Worm (Caenorhabditis elegans): ENCODE data around the gene acr-24.

DNA sequence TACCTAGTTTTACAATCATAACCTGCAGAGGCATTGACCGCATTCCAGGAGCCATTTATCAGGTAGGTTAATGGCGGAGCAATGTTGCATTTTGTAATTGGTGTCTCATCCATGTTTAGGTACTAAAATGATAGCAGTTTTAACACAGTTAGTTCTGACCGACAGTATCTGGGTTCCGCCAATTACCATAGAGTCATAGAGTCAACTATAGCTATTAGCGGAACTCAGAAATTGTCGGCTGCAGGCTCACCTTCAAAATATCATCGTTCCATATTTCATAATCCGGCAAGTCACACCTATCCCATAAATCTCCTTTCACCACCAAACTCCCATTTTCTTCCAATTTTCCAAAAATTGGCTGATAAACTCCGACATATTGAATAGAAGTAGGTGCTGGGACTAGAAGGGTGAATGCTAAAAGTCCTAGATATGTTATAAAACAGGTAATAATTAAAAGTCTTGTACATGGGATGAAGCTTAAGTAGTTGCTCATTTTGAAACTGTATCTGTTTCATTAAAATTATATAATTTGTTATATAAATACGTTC is 42.2 kb downstream of the acr-24 start, which contains the start of gene Y73F8A.35:
- no peak for TF ChIP-seq Y105C5A.15 (GFP tag; IDR thresholded peaks at IDR 0.05)
- TF ChIP-seq F26F4.8 (GFP tag; conservative IDR thresholded peaks at IDR 0.05) = no peak
- no peak for TF ChIP-seq nhr-10 (tag; optimal IDR thresholded peaks at IDR 0.05)
- no peak for TF ChIP-seq nhr-77 (tag; optimal IDR thresholded peaks at IDR 0.05)
- TF ChIP-seq unc-39 (tag; optimal IDR thresholded peaks at IDR 0.05) = no peak

All from whole organism, L4 larva.